Worm (Caenorhabditis elegans) whole organism, L3 larva: ENCODE measurements around the gene F36F12.2.
A peak's percentile ranks its signal among the peaks of the same experiment; 100 is the strongest.

Experiments used
- ZK546.5 ChIP-seq: sonication (generic microtip); optimal IDR thresholded peaks from 2 replicates; lab custom pipeline; 2017; ENCODE audit warnings: missing biosample characterization, missing genetic modification characterization
- ceh-16 ChIP-seq: sonication (generic microtip); optimal IDR thresholded peaks from 2 replicates; lab custom pipeline; 2017; ENCODE audit warnings: missing biosample characterization, missing genetic modification characterization
- ceh-28 ChIP-seq: fragments of 150-350 bp; optimal IDR thresholded peaks from 2 replicates; lab custom pipeline; 2014; ENCODE audit warnings: missing biosample characterization, missing genetic modification reagents, missing genetic modification characterization
- ceh-82 ChIP-seq: fragments of 150-350 bp; optimal IDR thresholded peaks from 2 replicates; lab custom pipeline; 2014; ENCODE audit warnings: missing biosample characterization, missing genetic modification characterization
- daf-12 ChIP-seq: fragments of 150-350 bp; optimal IDR thresholded peaks from 2 replicates; lab custom pipeline; 2014; ENCODE audit warnings: missing biosample characterization, missing genetic modification reagents, missing genetic modification characterization
- egl-27 ChIP-seq: sonication (generic microtip); optimal IDR thresholded peaks from 4 replicates; lab custom pipeline; 2017; ENCODE audit warnings: missing biosample characterization, missing genetic modification reagents, missing genetic modification characterization
- elt-1 ChIP-seq: fragments of 150-350 bp; optimal IDR thresholded peaks from 2 replicates; lab custom pipeline; 2014; ENCODE audit warnings: missing biosample characterization, missing genetic modification characterization
- elt-2 ChIP-seq: sonication (generic microtip); optimal IDR thresholded peaks from 2 replicates; lab custom pipeline; 2016; ENCODE audit warnings: missing genetic modification reagents, mild to moderate bottlenecking, missing genetic modification characterization, missing compliant biosample characterization
- elt-3 ChIP-seq, 3 experiments: fragments of 150-350 bp in 1 of 3; sonication (generic microtip) in 2 of 3; optimal IDR thresholded peaks; 2 replicates in 2 of 3; 4 replicates in 1 of 3; lab custom pipeline; 2014 to 2017; ENCODE audit warnings: missing biosample characterization in 3 of 3, missing genetic modification characterization in 3 of 3
- fkh-10 ChIP-seq: sonication (generic microtip); optimal IDR thresholded peaks from 2 replicates; lab custom pipeline; 2017; ENCODE audit warnings: missing biosample characterization, missing genetic modification reagents, missing genetic modification characterization
- fos-1 ChIP-seq: fragments of 150-350 bp; optimal IDR thresholded peaks from 2 replicates; lab custom pipeline; 2014; ENCODE audit warnings: missing biosample characterization, missing genetic modification characterization
- hmg-11 ChIP-seq: sonication (generic microtip); optimal IDR thresholded peaks from 2 replicates; lab custom pipeline; 2016; ENCODE audit warnings: missing genetic modification characterization, missing compliant biosample characterization
- lin-15B ChIP-seq: fragments of 150-350 bp; optimal IDR thresholded peaks from 2 replicates; lab custom pipeline; 2014; ENCODE audit warnings: missing biosample characterization, missing genetic modification characterization
- lin-39 ChIP-seq: fragments of 150-350 bp; optimal IDR thresholded peaks from 2 replicates; lab custom pipeline; 2018; ENCODE audit warnings: missing biosample characterization, missing genetic modification reagents, missing genetic modification characterization
- nfya-1 ChIP-seq: sonication (generic microtip); optimal IDR thresholded peaks from 2 replicates; lab custom pipeline; 2017; ENCODE audit warnings: missing genetic modification characterization, mild to moderate bottlenecking, missing compliant biosample characterization, antibody characterized with exemption, moderate library complexity; ENCODE audit not compliant: insufficient read depth
- nhr-12 ChIP-seq: fragments of 150-350 bp; optimal IDR thresholded peaks from 2 replicates; lab custom pipeline; 2014; ENCODE audit warnings: missing biosample characterization, missing genetic modification characterization
- nhr-23 ChIP-seq: fragments of 150-350 bp; optimal IDR thresholded peaks from 2 replicates; lab custom pipeline; 2014; ENCODE audit warnings: missing biosample characterization, missing genetic modification reagents, missing genetic modification characterization
- nhr-237 ChIP-seq: fragments of 150-350 bp; optimal IDR thresholded peaks from 2 replicates; lab custom pipeline; 2014; ENCODE audit warnings: missing biosample characterization, missing genetic modification characterization
- nhr-25 ChIP-seq: sonication (generic microtip); optimal IDR thresholded peaks from 2 replicates; lab custom pipeline; 2017; ENCODE audit warnings: missing biosample characterization, missing genetic modification characterization
- nhr-28 ChIP-seq: fragments of 150-350 bp; optimal IDR thresholded peaks from 2 replicates; lab custom pipeline; 2014; ENCODE audit warnings: missing biosample characterization, missing genetic modification characterization
- nhr-67 ChIP-seq: fragments of 150-350 bp; optimal IDR thresholded peaks from 2 replicates; lab custom pipeline; 2014; ENCODE audit warnings: missing biosample characterization, missing genetic modification characterization
- nhr-76 ChIP-seq: fragments of 150-350 bp; sonication (generic microtip); optimal IDR thresholded peaks from 5 replicates; lab custom pipeline; 2014; ENCODE audit warnings: missing biosample characterization, missing genetic modification characterization
- nhr-77 ChIP-seq: fragments of 150-350 bp; optimal IDR thresholded peaks from 2 replicates; lab custom pipeline; 2014; ENCODE audit warnings: missing biosample characterization, missing genetic modification characterization
- pha-4 ChIP-seq: fragments of 150-350 bp; optimal IDR thresholded peaks from 2 replicates; lab custom pipeline; 2014; ENCODE audit warnings: missing biosample characterization, missing genetic modification reagents, missing genetic modification characterization
- pqm-1 ChIP-seq: fragments of 150-350 bp; optimal IDR thresholded peaks from 2 replicates; lab custom pipeline; 2017; ENCODE audit warnings: missing biosample characterization, missing genetic modification characterization, inconsistent platforms
- sea-2 ChIP-seq: fragments of 150-350 bp; sonication (generic microtip); optimal IDR thresholded peaks from 4 replicates; lab custom pipeline; 2014; ENCODE audit warnings: missing biosample characterization, missing genetic modification reagents, missing genetic modification characterization
- skn-1 ChIP-seq: fragments of 150-350 bp; optimal IDR thresholded peaks from 2 replicates; lab custom pipeline; 2014; ENCODE audit warnings: missing biosample characterization, missing genetic modification characterization
- tbx-2 ChIP-seq: sonication (generic microtip); optimal IDR thresholded peaks from 2 replicates; lab custom pipeline; 2016; ENCODE audit warnings: mild to moderate bottlenecking, missing genetic modification characterization, missing compliant biosample characterization
- unc-39 ChIP-seq: sonication (generic microtip); optimal IDR thresholded peaks from 4 replicates; lab custom pipeline; 2017; ENCODE audit warnings: missing biosample characterization, missing genetic modification characterization
- unc-62 ChIP-seq: fragments of 150-350 bp; sonication (generic microtip); optimal IDR thresholded peaks from 4 replicates; lab custom pipeline; 2014; ENCODE audit warnings: missing biosample characterization, missing genetic modification reagents, missing genetic modification characterization
- ztf-11 ChIP-seq: fragments of 150-350 bp; optimal IDR thresholded peaks from 2 replicates; lab custom pipeline; 2014; ENCODE audit warnings: missing biosample characterization, missing genetic modification characterization
- ztf-4 ChIP-seq: fragments of 150-350 bp; optimal IDR thresholded peaks from 2 replicates; lab custom pipeline; 2014; ENCODE audit warnings: missing biosample characterization, missing genetic modification characterization

Gene F36F12.2

DNA sequence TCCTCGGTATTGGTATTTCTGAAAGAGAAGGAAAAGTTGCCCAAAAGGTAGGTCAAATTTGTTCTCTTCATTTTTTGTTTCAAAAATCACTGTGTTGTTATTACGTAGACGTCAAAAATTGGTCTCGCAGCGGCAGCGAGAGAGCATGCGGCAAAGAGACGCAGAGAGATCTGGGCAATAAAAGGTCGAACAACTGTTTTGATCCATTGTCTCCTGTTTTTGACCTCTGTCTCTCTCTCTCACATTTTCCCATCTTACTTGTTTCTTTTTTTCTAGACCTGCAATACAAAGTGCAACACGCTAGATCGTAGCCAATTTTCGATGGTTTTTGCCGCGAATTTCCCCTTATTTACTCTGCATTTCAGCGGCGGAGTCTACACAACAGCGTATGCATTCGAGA is 31.4 kb upstream of the F36F12.2 start:
- TF ChIP-seq nhr-12 (tag; lab: Kevin White, UChicago) (no peak), elt-2 (tag; lab: Kevin White, UChicago) (peak; percentile 21), lin-39 (tag; lab: Kevin White, UChicago) (peak; percentile 11), nhr-28 (tag; lab: Kevin White, UChicago) (no peak)

DNA sequence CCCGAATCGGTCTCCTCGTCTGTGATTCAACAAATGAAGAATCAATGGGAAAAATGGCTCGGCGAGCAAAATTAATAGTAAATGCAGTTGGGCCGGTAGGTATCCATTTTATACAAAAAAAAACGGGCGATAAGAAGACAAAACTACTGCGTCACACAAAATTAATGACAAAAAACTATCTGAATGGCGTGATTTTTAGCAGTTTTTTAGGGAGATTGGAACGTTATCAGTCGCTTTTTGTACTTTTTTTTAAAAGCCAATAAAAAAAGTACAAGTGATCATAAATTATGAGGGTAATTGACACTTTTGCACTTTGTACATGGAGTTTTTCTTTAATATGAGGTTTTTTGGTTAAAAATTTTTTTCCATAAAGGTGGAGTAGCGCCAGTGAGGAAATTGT is 28.1 kb upstream of the F36F12.2 start:
- TF ChIP-seq elt-2 (tag; lab: Kevin White, UChicago) = peak; percentile 84
- TF ChIP-seq pqm-1 (tag; lab: Kevin White, UChicago) = peak; percentile 72
- TF ChIP-seq nhr-23 (tag; lab: Kevin White, UChicago) = no peak

DNA sequence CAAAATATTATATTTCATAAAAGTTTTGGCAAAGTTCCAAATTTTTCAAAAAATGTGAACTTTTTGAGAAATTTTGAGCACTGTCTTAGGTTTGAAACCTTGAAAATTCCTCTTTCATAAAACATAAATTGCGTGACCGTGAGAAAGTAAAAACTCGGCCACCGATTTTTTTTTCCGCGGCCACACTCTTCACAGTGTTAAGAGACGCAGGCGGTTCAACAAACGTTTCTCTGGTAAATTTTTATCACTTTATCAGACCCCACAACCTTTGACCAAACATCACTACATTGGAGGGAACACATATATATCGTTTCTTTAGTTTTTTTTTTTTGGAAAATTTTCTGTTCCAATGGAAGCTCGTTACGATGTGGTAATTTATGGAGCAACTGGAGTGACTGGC is 27.4 kb upstream of the F36F12.2 start, which contains the start of gene F22F7.2:
F22F7.2 (plus strand) TSS at position 266 of the 400 bp plus-strand sequence.
- no peak for TF ChIP-seq pha-4 (tag; lab: Kevin White, UChicago)
- TF ChIP-seq tbx-2 (tag; lab: Kevin White, UChicago) = no peak
- no peak for TF ChIP-seq ztf-11 (tag; lab: Kevin White, UChicago)
- TF ChIP-seq elt-2 (tag; lab: Kevin White, UChicago) = peak; percentile 52
- no peak for TF ChIP-seq nhr-237
- no peak for TF ChIP-seq nhr-77 (tag; lab: Kevin White, UChicago)
- TF ChIP-seq nhr-25 (tag; lab: Kevin White, UChicago) = no peak
- TF ChIP-seq hmg-11 (tag; lab: Kevin White, UChicago) = no peak
- TF ChIP-seq pqm-1 (tag; lab: Kevin White, UChicago) = peak; percentile 31
- TF ChIP-seq ceh-28 (tag; lab: Kevin White, UChicago) = no peak
- no peak for TF ChIP-seq fos-1 (tag; lab: Kevin White, UChicago)
- TF ChIP-seq ceh-82 (tag; lab: Kevin White, UChicago) = no peak
- TF ChIP-seq nhr-28 (tag; lab: Kevin White, UChicago) = no peak
- TF ChIP-seq elt-3 (tag; optimal IDR thresholded peaks at IDR 0.05; lab: Kevin White, UChicago) = no peak
- no peak for TF ChIP-seq ZK546.5
- no peak for TF ChIP-seq daf-12 (tag; lab: Kevin White, UChicago)
- TF ChIP-seq egl-27 (tag; lab: Kevin White, UChicago) = no peak
- TF ChIP-seq nfya-1 = peak; percentile 3
- no peak for TF ChIP-seq unc-39
- TF ChIP-seq skn-1 (tag; lab: Kevin White, UChicago) = no peak
- TF ChIP-seq, all 47 proteins: peak for 3

DNA sequence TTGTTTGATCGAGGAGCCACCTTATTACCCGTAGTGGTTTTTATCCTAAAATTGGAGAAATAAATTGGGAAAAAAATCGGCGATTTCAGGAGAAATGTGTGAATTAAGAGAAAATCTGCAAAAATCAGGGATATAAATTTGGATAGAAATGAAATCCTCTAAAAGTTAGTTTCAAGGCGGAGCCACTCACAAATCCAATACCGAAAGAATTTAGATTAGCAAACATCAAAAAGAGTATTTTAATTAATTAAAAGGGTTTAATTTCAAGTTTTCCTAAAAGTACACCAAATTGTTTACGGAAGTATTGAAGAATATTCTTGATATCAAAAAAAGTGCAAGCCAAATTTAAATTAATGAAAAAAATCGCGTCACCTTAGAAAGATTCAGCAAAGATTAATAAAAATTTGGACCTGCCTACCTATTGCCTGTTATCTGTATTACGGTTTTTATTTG is 26.8 kb upstream of the F36F12.2 start, which contains the start of gene F22F7.8:
F22F7.8 (minus strand) TSS at position 51 of the 453 bp plus-strand sequence.
- TF ChIP-seq nhr-12 (tag; lab: Kevin White, UChicago) (no peak), nhr-67 (no peak), elt-2 (tag; lab: Kevin White, UChicago) (no peak), ztf-11 (tag; lab: Kevin White, UChicago) (no peak), elt-1 (tag; lab: Kevin White, UChicago) (no peak), ceh-82 (tag; lab: Kevin White, UChicago) (no peak), sea-2 (no peak), egl-27 (tag; lab: Kevin White, UChicago) (no peak), pqm-1 (tag; lab: Kevin White, UChicago) (no peak), ztf-4 (tag; lab: Kevin White, UChicago) (no peak), unc-62 (GFP tag; lab: Kevin White, UChicago) (no peak), nhr-77 (tag; lab: Kevin White, UChicago) (no peak), nhr-25 (tag; lab: Kevin White, UChicago) (no peak), fkh-10 (GFP tag; lab: Kevin White, UChicago) (no peak), nhr-237 (no peak), ceh-16 (tag; lab: Kevin White, UChicago) (no peak)
- TF ChIP-seq, all 47 proteins: peak for 0

DNA sequence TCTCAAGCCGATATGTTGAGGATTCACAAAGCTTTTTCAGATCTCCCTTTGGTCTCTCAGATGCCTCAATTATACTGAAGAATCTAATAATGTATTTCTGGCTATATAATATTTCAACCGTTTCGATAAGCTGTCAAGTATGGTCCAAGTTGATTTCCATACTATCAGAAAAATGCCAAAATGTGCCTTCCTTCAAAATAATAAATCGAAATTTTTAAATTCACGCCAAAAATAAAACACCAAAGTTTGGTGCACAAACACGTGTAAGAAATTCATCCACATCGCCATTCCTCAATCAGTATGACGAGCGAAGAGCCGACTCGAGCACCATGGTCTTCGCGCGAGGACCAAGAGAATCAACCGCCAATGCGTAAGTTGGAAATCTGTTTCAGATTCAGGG is 24.4 kb upstream of the F36F12.2 start, which contains the start of gene F22F7.11:
F22F7.11 (plus strand) TSS at position 301 of the 400 bp plus-strand sequence.
- TF ChIP-seq nhr-23 (tag; lab: Kevin White, UChicago) (no peak), nhr-28 (tag; lab: Kevin White, UChicago) (no peak), nhr-12 (tag; lab: Kevin White, UChicago) (no peak), pqm-1 (tag; lab: Kevin White, UChicago) (no peak), tbx-2 (tag; lab: Kevin White, UChicago) (no peak), lin-15B (tag; lab: Kevin White, UChicago) (no peak), nfya-1 (no peak), pha-4 (tag; lab: Kevin White, UChicago) (no peak), nhr-76 (tag; lab: Kevin White, UChicago) (no peak), elt-1 (tag; lab: Kevin White, UChicago) (no peak), elt-3 (tag; optimal IDR thresholded peaks at IDR 0.05; lab: Kevin White, UChicago) (no peak), ceh-16 (tag; lab: Kevin White, UChicago) (no peak)
